Fruit fly (Drosophila melanogaster) whole organism, pupa: ENCODE results near the gene CG32683.

ENCODE experiments used
- CG10348 ChIP-seq: fragments of 200-800 bp; sonication (Bioruptor generic); IDR thresholded peaks from 2 replicates; pipeline ENCODE4 v1.3.6; 2022; ENCODE audit warnings: missing biosample characterization, missing genetic modification characterization
- CG12605 ChIP-seq: fragments of 200-800 bp; sonication (Bioruptor generic); IDR thresholded peaks from 2 replicates; pipeline ENCODE4 v1.3.6; 2022; ENCODE audit warnings: missing biosample characterization, missing genetic modification characterization
- CG13204 ChIP-seq: fragments of 200-800 bp; sonication (Bioruptor generic); optimal IDR thresholded peaks from 2 replicates; lab custom pipeline; 2018; ENCODE audit warnings: missing biosample characterization, mild to moderate bottlenecking, missing genetic modification characterization, moderate library complexity
- CG14655 ChIP-seq: fragments of 200-800 bp; sonication (Bioruptor generic); optimal IDR thresholded peaks from 3 replicates; lab custom pipeline; 2017; ENCODE audit warnings: mild to moderate bottlenecking, missing biosample characterization, missing genetic modification reagents, missing genetic modification characterization
- CG15710 ChIP-seq: fragments of 200-800 bp; sonication (Bioruptor generic); optimal IDR thresholded peaks from 2 replicates; lab custom pipeline; 2018; ENCODE audit warnings: missing biosample characterization, mild to moderate bottlenecking, missing genetic modification characterization, moderate library complexity
- CG17806 ChIP-seq: fragments of 200-800 bp; sonication (Bioruptor generic); optimal IDR thresholded peaks from 2 replicates; lab custom pipeline; 2018; ENCODE audit warnings: missing biosample characterization, mild to moderate bottlenecking, missing genetic modification characterization, moderate library complexity
- CG32121 ChIP-seq: fragments of 200-800 bp; sonication (Bioruptor generic); IDR thresholded peaks from 2 replicates; pipeline ENCODE4 v1.3.6; 2022; ENCODE audit warnings: missing biosample characterization, missing genetic modification characterization
- CG34367 ChIP-seq: fragments of 200-800 bp; sonication (Bioruptor generic); optimal IDR thresholded peaks from 2 replicates; lab custom pipeline; 2018; ENCODE audit warnings: missing biosample characterization, mild to moderate bottlenecking, missing genetic modification characterization
- CG4496 ChIP-seq: fragments of 200-800 bp; sonication (Bioruptor generic); IDR thresholded peaks from 3 replicates; pipeline ENCODE4 v1.3.6; 2022; ENCODE audit warnings: missing biosample characterization, missing genetic modification characterization
- CG8301 ChIP-seq: fragments of 200-800 bp; sonication (Bioruptor generic); optimal IDR thresholded peaks from 2 replicates; lab custom pipeline; 2018; ENCODE audit warnings: missing biosample characterization, mild to moderate bottlenecking, missing genetic modification characterization
- CG9948 ChIP-seq: fragments of 200-800 bp; sonication (Bioruptor generic); optimal IDR thresholded peaks from 2 replicates; lab custom pipeline; 2018; ENCODE audit warnings: missing biosample characterization, mild to moderate bottlenecking, missing genetic modification characterization, moderate library complexity
- D1 ChIP-seq: fragments of 200-800 bp; sonication (Bioruptor generic); optimal IDR thresholded peaks from 2 replicates; lab custom pipeline; 2018; ENCODE audit warnings: missing biosample characterization, mild to moderate bottlenecking, missing genetic modification characterization, moderate library complexity
- EcR ChIP-seq: fragments of 200-800 bp; sonication (Bioruptor generic); optimal IDR thresholded peaks from 3 replicates; lab custom pipeline; 2019; ENCODE audit warnings: missing biosample characterization, missing genetic modification characterization, mild to moderate bottlenecking, moderate library complexity, missing genetic modification reagents
- Ets98B ChIP-seq: fragments of 200-800 bp; sonication (Bioruptor generic); IDR thresholded peaks from 2 replicates; pipeline ENCODE4 v1.3.6; 2022; ENCODE audit warnings: missing biosample characterization, missing genetic modification characterization
- Pif1A ChIP-seq: fragments of 200-800 bp; sonication (Bioruptor generic); optimal IDR thresholded peaks from 3 replicates; lab custom pipeline; 2016; ENCODE audit warnings: missing biosample characterization, missing genetic modification characterization
- Pif1B ChIP-seq: fragments of 200-800 bp; sonication (Bioruptor generic); optimal IDR thresholded peaks from 3 replicates; lab custom pipeline; 2016; ENCODE audit warnings: missing biosample characterization, missing genetic modification characterization
- Snoo ChIP-seq: fragments of 200-800 bp; sonication (Bioruptor generic); optimal IDR thresholded peaks from 3 replicates; lab custom pipeline; 2017; ENCODE audit warnings: missing biosample characterization, mild to moderate bottlenecking, missing genetic modification characterization, inconsistent platforms
- fd96Ca ChIP-seq: fragments of 200-800 bp; sonication (Bioruptor generic); IDR thresholded peaks from 3 replicates; pipeline ENCODE4 v1.3.6; 2022; ENCODE audit warnings: missing biosample characterization, missing genetic modification characterization
- gl ChIP-seq: fragments of 200-800 bp; sonication (Bioruptor generic); optimal IDR thresholded peaks from 2 replicates; lab custom pipeline; 2018; ENCODE audit warnings: missing biosample characterization, mild to moderate bottlenecking, missing genetic modification characterization
- rn ChIP-seq: fragments of 200-800 bp; sonication (Bioruptor generic); IDR thresholded peaks from 2 replicates; pipeline ENCODE4 v1.3.6; 2022; ENCODE audit warnings: missing biosample characterization, missing genetic modification characterization

CG32683 gene

dm6 chrX:10386810-10387340, 67.8 kb downstream of the CG32683 start:
- TF ChIP-seq D1 (no peak), Ets98B (GFP tag; lab: Robert Waterston, UW) (0 out of 2 replicates have a peak, but pooled peaks have one; percentile 12), CG4496 (GFP tag; lab: Robert Waterston, UW) (no peak), CG12605 (GFP tag; lab: Robert Waterston, UW) (no peak)

DNA sequence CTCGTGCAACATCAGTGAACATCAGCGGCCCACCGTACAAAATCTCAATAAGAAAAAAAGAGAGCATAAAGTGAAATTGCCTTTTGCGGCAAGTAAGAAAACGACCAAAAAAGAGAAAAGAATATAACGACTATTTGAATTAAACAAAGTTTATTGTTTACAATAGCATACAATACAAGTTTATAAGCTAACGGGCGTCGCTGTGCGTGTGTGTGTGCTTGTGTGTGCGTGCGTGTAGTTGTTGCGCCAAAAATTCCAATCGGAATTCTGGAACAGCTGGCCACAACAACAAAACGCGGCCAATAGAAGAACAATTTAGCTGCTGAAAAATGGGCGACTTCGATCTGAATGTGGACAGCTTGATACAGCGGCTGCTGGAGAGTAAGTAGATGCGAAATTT, 68.5 kb downstream of the CG32683 start:
- TF ChIP-seq CG8301 (no peak), CG9948 (tag; lab: Kevin White, UChicago) (no peak), CG14655 (GFP tag; lab: Kevin White, UChicago) (no peak), D1 (no peak), CG15710 (tag; lab: Kevin White, UChicago) (no peak), Snoo (tag; lab: Kevin White, UChicago) (no peak), fd96Ca (no peak), EcR (GFP tag; lab: Kevin White, UChicago) (no peak), rn (no peak), CG13204 (no peak)

- TF ChIP-seq CG15710 (tag; lab: Kevin White, UChicago) (no peak), CG14655 (GFP tag; lab: Kevin White, UChicago) (no peak), CG4496 (GFP tag; lab: Robert Waterston, UW) (0 out of 3 replicates have a peak, but pooled peaks have one; percentile 7), Ets98B (GFP tag; lab: Robert Waterston, UW) (no peak; the same call in 1 of the 2 replicates), CG32121 (GFP tag; lab: Robert Waterston, UW) (0 out of 2 replicates have a peak, but pooled peaks have one; percentile 11), CG12605 (GFP tag; lab: Robert Waterston, UW) (0 out of 2 replicates have a peak, but pooled peaks have one; percentile 29), D1 (no peak), CG8301 (no peak), CG9948 (tag; lab: Kevin White, UChicago) (no peak), Pif1B (GFP tag; lab: Kevin White, UChicago) (peak; percentile 29)
Observed at dm6 chrX:10385757-10386156, 68.9 kb downstream of the CG32683 start, which contains the start of the genes Psf3 and flw. Gene Psf3, minus strand, starts transcription at chrX:10385861. Gene flw, plus strand, starts transcription at chrX:10385960.

- TF ChIP-seq CG32121 (GFP tag; lab: Robert Waterston, UW) (no peak), CG34367 (tag; lab: Kevin White, UChicago) (no peak), CG8301 (no peak), D1 (no peak), CG9948 (tag; lab: Kevin White, UChicago) (no peak), CG4496 (GFP tag; lab: Robert Waterston, UW) (no peak), Pif1B (GFP tag; lab: Kevin White, UChicago) (no peak), Pif1A (GFP tag; lab: Kevin White, UChicago) (no peak), CG14655 (GFP tag; lab: Kevin White, UChicago) (no peak), Snoo (tag; lab: Kevin White, UChicago) (no peak), EcR (GFP tag; lab: Kevin White, UChicago) (no peak), Ets98B (GFP tag; lab: Robert Waterston, UW) (no peak), fd96Ca (no peak), CG12605 (GFP tag; lab: Robert Waterston, UW) (no peak)
- TF ChIP-seq, all 21 proteins: peak for 0
Observed at dm6 chrX:10384947-10385346, 69.7 kb downstream of the CG32683 start.

- no peak for TF ChIP-seq Ets98B (GFP tag; lab: Robert Waterston, UW)
- TF ChIP-seq CG10348 (GFP tag; lab: Robert Waterston, UW) = no peak
- TF ChIP-seq CG14655 (GFP tag; lab: Kevin White, UChicago) = no peak
- TF ChIP-seq CG13204 = no peak
- TF ChIP-seq CG17806 = no peak
- no peak for TF ChIP-seq EcR (GFP tag; lab: Kevin White, UChicago)
- no peak for TF ChIP-seq D1
- no peak for TF ChIP-seq gl
- TF ChIP-seq CG9948 (tag; lab: Kevin White, UChicago) = no peak
Observed at dm6 chrX:10381252-10381651, 73.4 kb downstream of the CG32683 start, which contains the start of gene CG32681. Gene CG32681, minus strand, starts transcription at chrX:10381352.

dm6 chrX:10375216-10375615, 79.5 kb downstream of the CG32683 start, which contains the start of the genes CG32686 and CG2898:
Gene CG32686, minus strand, starts transcription at chrX:10375316.
Gene CG2898, plus strand, starts transcription at chrX:10375374.
- TF ChIP-seq CG14655 (GFP tag; lab: Kevin White, UChicago) (no peak), CG17806 (no peak), CG4496 (GFP tag; lab: Robert Waterston, UW) (no peak), CG10348 (GFP tag; lab: Robert Waterston, UW) (no peak), Pif1B (GFP tag; lab: Kevin White, UChicago) (no peak), CG34367 (tag; lab: Kevin White, UChicago) (no peak), rn (no peak)
